Fruit fly (Drosophila melanogaster) whole organism, wandering third instar larva: ENCODE results near the gene LManIV.

ENCODE experiments used
- Dif ChIP-seq: fragments of 200-275, 200-300 bp; sonication (Bioruptor generic); optimal IDR thresholded peaks from 2 replicates; lab custom pipeline; 2018; ENCODE audit warnings: missing biosample characterization, missing genetic modification characterization; ENCODE audit not compliant: partially characterized antibody
- HLH106 ChIP-seq: fragments of 200-800 bp; optimal IDR thresholded peaks from 3 replicates; lab custom pipeline; 2019; ENCODE audit warnings: missing biosample characterization, mild to moderate bottlenecking, missing genetic modification characterization, moderate library complexity
- Hr78 ChIP-seq: fragments of >200 bp; optimal IDR thresholded peaks from 2 replicates; lab custom pipeline; 2017; ENCODE audit warnings: missing biosample characterization, missing genetic modification characterization
- dsf ChIP-seq: sonication (Bioruptor generic); optimal IDR thresholded peaks from 2 replicates; lab custom pipeline; 2016; ENCODE audit warnings: missing biosample characterization, missing genetic modification characterization, borderline replicate concordance
- lola ChIP-seq: fragments of >200 bp; optimal IDR thresholded peaks from 2 replicates; lab custom pipeline; 2017; ENCODE audit warnings: missing biosample characterization, missing genetic modification characterization
- pan ChIP-seq: fragments of >200 bp; optimal IDR thresholded peaks from 2 replicates; lab custom pipeline; 2017
- psq ChIP-seq: fragments of 200-800 bp; sonication (Bioruptor generic); optimal IDR thresholded peaks from 3 replicates; lab custom pipeline; 2017; ENCODE audit warnings: missing biosample characterization, mild to moderate bottlenecking, missing genetic modification characterization, moderate library complexity
- tai ChIP-seq: sonication (Bioruptor generic); optimal IDR thresholded peaks from 2 replicates; lab custom pipeline; 2016; ENCODE audit warnings: missing biosample characterization, missing genetic modification characterization

DNA sequence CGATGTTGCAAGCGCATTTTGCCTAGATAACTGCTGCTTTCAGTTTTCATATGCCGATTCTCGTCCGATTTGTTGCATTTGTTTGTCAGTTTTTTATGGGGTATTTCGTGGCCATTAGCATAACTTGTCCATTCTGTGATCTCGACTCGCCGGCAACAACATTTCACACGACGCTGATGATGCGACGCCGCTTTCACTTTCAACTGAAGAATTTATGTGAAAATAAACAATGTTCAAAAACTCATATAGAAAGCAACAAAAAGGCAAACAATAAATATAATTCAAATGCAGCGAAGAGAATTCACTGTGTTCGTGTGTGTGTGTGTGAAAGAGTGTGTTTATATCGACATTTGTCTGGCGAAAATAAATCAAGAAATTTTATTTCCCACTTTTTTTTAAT is 37.1 kb downstream of the LManIV start:
- TF ChIP-seq Dif (no peak), dsf (GFP tag; lab: Kevin White, UChicago) (no peak), lola (GFP tag; lab: Kevin White, UChicago) (no peak), pan (lab: Kevin White, UChicago) (no peak), tai (GFP tag; lab: Kevin White, UChicago) (no peak), psq (no peak), HLH106 (no peak), Hr78 (GFP tag; lab: Kevin White, UChicago) (no peak)
